Worm (Caenorhabditis elegans) whole organism, L2 larva: Measurements from ENCODE around the gene F52D2.12.

Experiments
- F13H6.1 ChIP-seq: sonication (generic microtip); optimal IDR thresholded peaks from 2 replicates; lab custom pipeline; 2016; ENCODE audit warnings: missing genetic modification characterization, missing compliant biosample characterization
- Y55F3AM.14 ChIP-seq: fragments of 200-800 bp; sonication (Bioruptor generic); optimal IDR thresholded peaks from 2 replicates; lab custom pipeline; 2018; ENCODE audit warnings: mild to moderate bottlenecking, missing genetic modification characterization, missing compliant biosample characterization
- aly-2 ChIP-seq: fragments of 150-350 bp; optimal IDR thresholded peaks from 2 replicates; lab custom pipeline; 2014; ENCODE audit warnings: missing biosample characterization, missing genetic modification characterization
- ama-1 ChIP-seq: fragments of 150-350 bp; optimal IDR thresholded peaks from 2 replicates; lab custom pipeline; 2018; ENCODE audit warnings: inconsistent platforms
- ceh-82 ChIP-seq: fragments of 150-350 bp; optimal IDR thresholded peaks from 2 replicates; lab custom pipeline; 2014; ENCODE audit warnings: missing biosample characterization, missing genetic modification characterization
- elt-3 ChIP-seq: sonication (generic microtip); optimal IDR thresholded peaks from 2 replicates; lab custom pipeline; 2017; ENCODE audit warnings: missing biosample characterization, missing genetic modification characterization
- lin-13 ChIP-seq: fragments of 150-350 bp; optimal IDR thresholded peaks from 2 replicates; lab custom pipeline; 2014; ENCODE audit warnings: missing biosample characterization, missing genetic modification reagents, missing genetic modification characterization
- nhr-10 ChIP-seq: sonication (generic microtip); optimal IDR thresholded peaks from 2 replicates; lab custom pipeline; 2017; ENCODE audit warnings: missing biosample characterization, missing genetic modification characterization
- unc-62 ChIP-seq: fragments of 150-350 bp; optimal IDR thresholded peaks from 2 replicates; lab custom pipeline; 2014; ENCODE audit warnings: missing biosample characterization, missing genetic modification reagents, missing genetic modification characterization

DNA sequence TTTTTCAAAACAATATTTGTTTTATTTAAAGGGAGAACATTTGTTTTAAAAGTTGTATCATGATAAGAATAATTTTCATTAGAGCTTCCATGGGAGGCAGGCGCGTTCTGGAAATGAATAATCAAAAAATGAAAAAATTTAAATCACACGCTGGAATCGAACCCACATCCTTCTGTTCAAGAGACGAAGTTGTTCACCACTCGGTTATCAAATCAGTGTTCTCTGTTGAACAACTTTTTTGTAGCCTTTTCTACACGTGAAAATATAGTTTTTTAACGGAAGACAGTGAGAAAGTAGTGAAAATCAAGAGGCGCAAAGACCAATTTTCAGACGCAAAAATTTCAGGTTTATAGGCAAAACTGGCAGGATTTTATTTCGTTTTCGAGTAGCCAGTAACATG, 5.0 kb upstream of the F52D2.12 start:
- no peak for TF ChIP-seq nhr-10 (tag; lab: Kevin White, UChicago)
- TF ChIP-seq Y55F3AM.14, result no peak
- TF ChIP-seq ceh-82 (tag; lab: Kevin White, UChicago), result no peak
- TF ChIP-seq unc-62 (GFP tag; lab: Kevin White, UChicago), result no peak
- TF ChIP-seq F13H6.1 (tag; lab: Kevin White, UChicago), result no peak
- no peak for TF ChIP-seq aly-2 (tag; lab: Kevin White, UChicago)
- no peak for TF ChIP-seq ama-1 (lab: Kevin White, UChicago)
- TF ChIP-seq lin-13, result no peak
- no peak for TF ChIP-seq elt-3
